Fruit fly (Drosophila melanogaster) whole organism, adult: ENCODE measurements around the gene vari.

Experiments
- CG11617 ChIP-seq: fragments of 200-800 bp; sonication (Bioruptor generic); optimal IDR thresholded peaks from 2 replicates; lab custom pipeline; 2017; ENCODE audit warnings: mild to moderate bottlenecking, missing biosample characterization, missing genetic modification reagents, missing genetic modification characterization
- CG12768 ChIP-seq: fragments of 200-800 bp; sonication (Bioruptor generic); optimal IDR thresholded peaks from 2 replicates; lab custom pipeline; 2017; ENCODE audit warnings: missing biosample characterization, missing genetic modification characterization, mild to moderate bottlenecking, moderate library complexity, missing genetic modification reagents
- CG14711 ChIP-seq: fragments of 200-800 bp; sonication (Bioruptor generic); optimal IDR thresholded peaks from 2 replicates; lab custom pipeline; 2018; ENCODE audit warnings: missing biosample characterization, mild to moderate bottlenecking, missing genetic modification characterization, moderate library complexity
- CG1620 ChIP-seq: fragments of 200-800 bp; sonication (Bioruptor generic); optimal IDR thresholded peaks from 2 replicates; lab custom pipeline; 2016; ENCODE audit warnings: missing biosample characterization, missing genetic modification characterization
- CG33017 ChIP-seq: fragments of 200-800 bp; sonication (Bioruptor generic); optimal IDR thresholded peaks from 2 replicates; lab custom pipeline; 2018; ENCODE audit warnings: missing biosample characterization, mild to moderate bottlenecking, missing genetic modification characterization, moderate library complexity
- CG5204 ChIP-seq: fragments of 200-800 bp; sonication (Bioruptor generic); optimal IDR thresholded peaks from 2 replicates; lab custom pipeline; 2016; ENCODE audit warnings: missing biosample characterization, missing genetic modification characterization
- CG7045 ChIP-seq: fragments of 200-800 bp; sonication (Bioruptor generic); optimal IDR thresholded peaks from 2 replicates; lab custom pipeline; 2017; ENCODE audit warnings: missing biosample characterization, mild to moderate bottlenecking, missing genetic modification characterization
- CG7101 ChIP-seq: fragments of 200-800 bp; sonication (Bioruptor generic); optimal IDR thresholded peaks from 2 replicates; lab custom pipeline; 2018; ENCODE audit warnings: missing biosample characterization, mild to moderate bottlenecking, missing genetic modification characterization, moderate library complexity
- Clk ChIP-seq: fragments of 200-800 bp; sonication (Bioruptor generic); optimal IDR thresholded peaks from 2 replicates; lab custom pipeline; 2017; ENCODE audit warnings: missing biosample characterization, missing genetic modification characterization
- Crg-1 ChIP-seq: fragments of 200-800 bp; sonication (Bioruptor generic); optimal IDR thresholded peaks from 2 replicates; lab custom pipeline; 2016; ENCODE audit warnings: missing biosample characterization, missing genetic modification characterization
- Hr96 ChIP-seq: fragments of 200-800 bp; sonication (Bioruptor generic); optimal IDR thresholded peaks from 2 replicates; lab custom pipeline; 2016; ENCODE audit warnings: missing biosample characterization, missing genetic modification characterization
- Mnt ChIP-seq: fragments of 200-800 bp; sonication (Bioruptor generic); optimal IDR thresholded peaks from 2 replicates; lab custom pipeline; 2016; ENCODE audit warnings: missing biosample characterization, mild to moderate bottlenecking, missing genetic modification characterization
- bab1 ChIP-seq: fragments of 200-800 bp; sonication (Bioruptor generic); optimal IDR thresholded peaks from 3 replicates; lab custom pipeline; 2019; ENCODE audit warnings: missing biosample characterization, mild to moderate bottlenecking, missing genetic modification characterization, moderate library complexity
- cic ChIP-seq: fragments of 200-800 bp; sonication (Bioruptor generic); optimal IDR thresholded peaks from 2 replicates; lab custom pipeline; 2017; ENCODE audit warnings: missing biosample characterization, mild to moderate bottlenecking, missing genetic modification characterization, moderate library complexity
- cnc ChIP-seq, 2 experiments: fragments of >200 bp; optimal IDR thresholded peaks; 2 replicates each; lab custom pipeline; 2017
- kay ChIP-seq: fragments of 200-800 bp; sonication (Bioruptor generic); peaks from one replicate; lab custom pipeline; 2016; ENCODE audit warnings: missing biosample characterization, missing genetic modification characterization, borderline replicate concordance
- ovo ChIP-seq: fragments of 200-800 bp; sonication (Bioruptor generic); optimal IDR thresholded peaks from 2 replicates; lab custom pipeline; 2016; ENCODE audit warnings: missing biosample characterization, missing genetic modification characterization
- pad ChIP-seq: fragments of 200-800 bp; sonication (Bioruptor generic); optimal IDR thresholded peaks from 3 replicates; lab custom pipeline; 2017; ENCODE audit warnings: missing biosample characterization, missing genetic modification characterization, mild to moderate bottlenecking, moderate library complexity, missing genetic modification reagents
- tj ChIP-seq: fragments of 200-800 bp; sonication (Bioruptor generic); optimal IDR thresholded peaks from 3 replicates; lab custom pipeline; 2017; ENCODE audit warnings: missing biosample characterization, mild to moderate bottlenecking, missing genetic modification characterization, moderate library complexity
- toe ChIP-seq: fragments of 200-800 bp; sonication (Bioruptor generic); optimal IDR thresholded peaks from 2 replicates; lab custom pipeline; 2016; ENCODE audit warnings: missing biosample characterization, missing genetic modification characterization

Gene vari

dm6 chr2L:20752160-20752559 is 44.7 kb downstream of the vari start, which contains the start of the genes Amacr and Ns4:
Amacr (minus strand) TSS chr2L:20752341.
Ns4 (plus strand) TSS chr2L:20752476.
- TF ChIP-seq toe (GFP tag; lab: Kevin White, UChicago) (peak; percentile 90), Crg-1 (GFP tag; lab: Kevin White, UChicago) (peak; percentile 48), CG11617 (GFP tag; lab: Kevin White, UChicago) (peak; percentile 74), cnc (optimal IDR thresholded peaks at IDR 0.05; lab: Kevin White, UChicago) (no peak), tj (GFP tag; lab: Kevin White, UChicago) (peak; percentile 47), Hr96 (peak; percentile 84), CG5204 (GFP tag; lab: Kevin White, UChicago) (peak; percentile 64), CG7045 (peak; percentile 48), Mnt (GFP tag; lab: Kevin White, UChicago) (peak; percentile 48), bab1 (peak; percentile 78), CG1620 (GFP tag; lab: Kevin White, UChicago) (peak; percentile 61), kay (GFP tag; lab: Kevin White, UChicago) (no peak), ovo (GFP tag; lab: Kevin White, UChicago) (no peak), CG33017 (tag; lab: Kevin White, UChicago) (peak; percentile 49), CG7101 (tag; lab: Kevin White, UChicago) (peak; percentile 66), Clk (GFP tag; lab: Kevin White, UChicago) (no peak), CG12768 (GFP tag; lab: Kevin White, UChicago) (peak; percentile 82), pad (GFP tag; lab: Kevin White, UChicago) (peak; percentile 26), cic (GFP tag; lab: Kevin White, UChicago) (peak; percentile 23), CG14711 (tag; lab: Kevin White, UChicago) (peak; percentile 95)
